Fruit fly (Drosophila melanogaster): ENCODE measurements around the gene CG15892.
A peak's percentile ranks its signal among the peaks of the same experiment; 100 is the strongest.

The CG15892 gene

DNA sequence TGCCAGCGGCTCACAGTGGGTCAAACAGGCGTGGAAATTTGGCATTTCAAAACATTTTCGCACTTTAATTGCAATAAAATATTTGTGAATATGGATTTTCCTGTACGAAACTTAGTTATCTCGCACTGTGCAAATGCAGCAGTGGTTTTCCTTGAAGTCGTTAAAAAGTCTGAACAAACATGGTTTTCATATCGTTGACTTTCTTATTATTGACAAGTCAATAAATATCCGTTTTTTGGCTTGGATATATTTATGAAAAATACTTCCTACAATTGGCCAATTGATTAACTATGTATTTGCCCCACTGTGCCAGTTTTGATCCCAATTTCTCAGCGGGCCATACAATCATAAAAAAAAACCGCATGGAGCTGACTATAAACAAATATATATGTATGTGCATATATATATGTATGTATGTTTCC lies 28.7 kb downstream of the CG15892 start (continued):
- TF ChIP-seq Sox15 (GFP tag; optimal IDR thresholded peaks at IDR 0.05) (peak; percentile 92), Eip93F (GFP tag; optimal IDR thresholded peaks at IDR 0.05) (peak; percentile 25), CG32006 (GFP tag; optimal IDR thresholded peaks at IDR 0.05) (peak; percentile 98), Ets21C (GFP tag; optimal IDR thresholded peaks at IDR 0.05) (peak; percentile 84), CG10669 (GFP tag; optimal IDR thresholded peaks at IDR 0.05) (peak; percentile 88), CG6808 (GFP tag; optimal IDR thresholded peaks at IDR 0.05) (peak; percentile 83), fd85E (GFP tag; optimal IDR thresholded peaks at IDR 0.05) (peak; percentile 71), Sox102F (GFP tag; optimal IDR thresholded peaks at IDR 0.05) (peak; percentile 91), Eip75B (GFP tag; optimal IDR thresholded peaks at IDR 0.05) (peak; percentile 94), CG3919 (GFP tag; optimal IDR thresholded peaks at IDR 0.05) (peak; percentile 93), fkh (GFP tag; optimal IDR thresholded peaks at IDR 0.05) (peak; percentile 65), CG1621 (tag; optimal IDR thresholded peaks at IDR 0.05) (peak; percentile 86), esn (GFP tag; optimal IDR thresholded peaks at IDR 0.05) (peak; percentile 93), topi (GFP tag; optimal IDR thresholded peaks at IDR 0.05) (peak; percentile 92), CG8319 (GFP tag; optimal IDR thresholded peaks at IDR 0.05) (peak; percentile 93), CG9139 (GFP tag; optimal IDR thresholded peaks at IDR 0.05) (peak; percentile 73), CG11762 (GFP tag; optimal IDR thresholded peaks at IDR 0.05; ENCODE audit: insufficient read depth) (peak; percentile 92), Hr4 (GFP tag; optimal IDR thresholded peaks at IDR 0.05) (peak; percentile 97), net (GFP tag; optimal IDR thresholded peaks at IDR 0.05) (peak; percentile 96), CG31627 (GFP tag; optimal IDR thresholded peaks at IDR 0.05) (peak; percentile 89), CG6854 (GFP tag; optimal IDR thresholded peaks at IDR 0.05) (peak; percentile 56), pdm3 (GFP tag; optimal IDR thresholded peaks at IDR 0.05) (peak; percentile 96), Blimp-1 (GFP tag; optimal IDR thresholded peaks at IDR 0.05) (peak; percentile 44), vri (GFP tag; optimal IDR thresholded peaks at IDR 0.05) (peak; percentile 82), CG6792 (GFP tag; optimal IDR thresholded peaks at IDR 0.05) (peak; percentile 93), CG16779 (tag; optimal IDR thresholded peaks at IDR 0.05) (peak; percentile 89), Sox14 (GFP tag; optimal IDR thresholded peaks at IDR 0.05) (peak; percentile 92), dsx (GFP tag; optimal IDR thresholded peaks at IDR 0.05; ENCODE audit: poor library complexity, severe bottlenecking) (peak; percentile 74), OdsH (GFP tag; optimal IDR thresholded peaks at IDR 0.05) (peak; percentile 95), Met (GFP tag; optimal IDR thresholded peaks at IDR 0.05) (peak; percentile 91), CG11902 (GFP tag; optimal IDR thresholded peaks at IDR 0.05) (peak; percentile 87), cyc (GFP tag; optimal IDR thresholded peaks at IDR 0.05) (peak; percentile 85)

DNA sequence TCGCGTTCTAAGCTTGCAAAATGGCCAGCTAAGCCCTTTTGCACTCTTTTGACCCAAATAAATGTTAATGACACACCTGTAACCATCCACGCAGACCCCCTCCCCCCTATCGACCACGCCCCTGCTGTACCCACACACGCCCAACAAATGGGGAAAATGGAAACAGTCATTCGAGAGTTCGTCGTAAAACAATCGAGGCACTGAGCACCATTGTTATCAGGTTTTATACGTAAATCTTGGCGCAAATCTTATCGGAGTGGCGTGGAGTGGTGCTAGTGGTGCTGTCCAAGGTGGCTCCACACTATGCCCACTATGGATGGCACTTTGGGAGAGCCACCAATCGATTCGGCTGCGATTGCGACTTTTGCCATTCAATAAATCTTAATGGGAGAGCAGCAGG lies 29.7 kb downstream of the CG15892 start:
- TF ChIP-seq CG6163 (GFP tag; IDR thresholded peaks at IDR 0.05) (no peak), CG6276 (GFP tag; optimal IDR thresholded peaks at IDR 0.05) (no peak), CG3032 (tag; optimal IDR thresholded peaks at IDR 0.05) (no peak), Hr38 (GFP tag; optimal IDR thresholded peaks at IDR 0.05) (no peak), CG1621 (tag; optimal IDR thresholded peaks at IDR 0.05) (no peak), CG10631 (GFP tag; optimal IDR thresholded peaks at IDR 0.05) (no peak), Hr4 (GFP tag; optimal IDR thresholded peaks at IDR 0.05) (no peak), Gug (GFP tag; IDR thresholded peaks at IDR 0.05) (no peak), Sox102F (GFP tag; optimal IDR thresholded peaks at IDR 0.05) (no peak)

DNA sequence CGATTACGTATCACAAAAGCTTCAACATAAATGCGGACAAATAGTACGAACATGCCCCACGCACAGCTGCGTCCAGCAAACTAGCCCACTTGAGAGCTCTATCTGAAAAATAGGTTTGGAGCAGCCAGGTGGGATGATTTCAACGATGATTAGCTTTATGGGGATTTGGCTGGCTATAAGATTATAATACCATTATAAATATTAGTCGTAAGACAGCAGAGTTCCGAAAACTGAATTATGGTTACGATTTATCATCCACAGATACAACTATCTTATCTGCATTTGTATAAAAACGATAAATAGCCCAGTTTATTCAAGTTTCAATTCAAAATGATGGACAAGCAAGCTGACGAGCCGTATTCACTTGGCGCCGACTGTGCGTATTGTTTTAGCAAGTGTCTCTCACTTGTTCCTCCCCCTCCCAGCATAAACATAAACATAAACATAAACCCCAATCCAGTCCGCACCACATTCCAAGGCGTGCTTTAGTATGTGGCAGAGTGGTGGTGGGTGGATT lies 30.5 kb downstream of the CG15892 start:
- TF ChIP-seq CG6808 (GFP tag; optimal IDR thresholded peaks at IDR 0.05) (peak; percentile 22), Sox102F (GFP tag; optimal IDR thresholded peaks at IDR 0.05) (no peak), CG11762 (GFP tag; optimal IDR thresholded peaks at IDR 0.05; ENCODE audit: insufficient read depth) (peak; percentile 15), CG6792 (GFP tag; optimal IDR thresholded peaks at IDR 0.05) (peak; percentile 8), Lpt (GFP tag; optimal IDR thresholded peaks at IDR 0.05) (peak; percentile 24), achi (GFP tag; optimal IDR thresholded peaks at IDR 0.05) (peak; percentile 37), salr (GFP tag; optimal IDR thresholded peaks at IDR 0.05) (peak in 1 of 2 experiments; percentile 25), Hr4 (GFP tag; optimal IDR thresholded peaks at IDR 0.05) (peak; percentile 67), CG8319 (GFP tag; optimal IDR thresholded peaks at IDR 0.05) (peak; percentile 14), CG10669 (GFP tag; optimal IDR thresholded peaks at IDR 0.05) (peak; percentile 21), spab (GFP tag; optimal IDR thresholded peaks at IDR 0.05) (no peak), CG10631 (GFP tag; optimal IDR thresholded peaks at IDR 0.05) (no peak), CG9139 (GFP tag; optimal IDR thresholded peaks at IDR 0.05) (no peak), Eip75B (GFP tag; optimal IDR thresholded peaks at IDR 0.05) (peak; percentile 16), ss (GFP tag; optimal IDR thresholded peaks at IDR 0.05) (peak in 1 of 2 experiments; percentile 10), CG6276 (GFP tag; optimal IDR thresholded peaks at IDR 0.05) (peak; percentile 79), Smox (GFP tag; optimal IDR thresholded peaks at IDR 0.05) (no peak), OdsH (GFP tag; optimal IDR thresholded peaks at IDR 0.05) (peak; percentile 22), pdm3 (GFP tag; optimal IDR thresholded peaks at IDR 0.05) (peak; percentile 52), esn (GFP tag; optimal IDR thresholded peaks at IDR 0.05) (no peak), Hr38 (GFP tag; optimal IDR thresholded peaks at IDR 0.05) (no peak), Gug (GFP tag; IDR thresholded peaks at IDR 0.05) (no peak), CG6854 (GFP tag; optimal IDR thresholded peaks at IDR 0.05) (no peak), dsx (GFP tag; optimal IDR thresholded peaks at IDR 0.05; ENCODE audit: poor library complexity, severe bottlenecking) (peak; percentile 1), CG32006 (GFP tag; optimal IDR thresholded peaks at IDR 0.05) (peak; percentile 77), Met (GFP tag; optimal IDR thresholded peaks at IDR 0.05) (peak; percentile 5)
